Worm (Caenorhabditis elegans): ENCODE results near the gene far-7.
A peak's percentile ranks its signal among the peaks of the same experiment; 100 is the strongest.

far-7 gene

ce11 chrII:370394-370793 lies 50.8 kb downstream of the far-7 start:
- no peak for TF ChIP-seq fos-1 (tag; optimal IDR thresholded peaks at IDR 0.05)
- TF ChIP-seq mdl-1 (tag; optimal IDR thresholded peaks at IDR 0.05): no peak
- TF ChIP-seq ama-1 (optimal IDR thresholded peaks at IDR 0.05): no peak
- no peak for TF ChIP-seq eor-1 (tag; optimal IDR thresholded peaks at IDR 0.05)
- TF ChIP-seq nfya-1 (tag; optimal IDR thresholded peaks at IDR 0.05; ENCODE audit: insufficient read depth): peak; percentile 62

All from whole organism, L3 larva.